Worm (Caenorhabditis elegans): Measurements from ENCODE around the gene C05B5.17.

C05B5.17 gene

ce11 chrIII:9972192-9972811 lies 26.8 kb downstream of the C05B5.17 start:
- no peak for TF ChIP-seq W03F9.2 (tag; optimal IDR thresholded peaks at IDR 0.05)
- no peak for TF ChIP-seq him-1 (tag; optimal IDR thresholded peaks at IDR 0.05)
- TF ChIP-seq dao-5 (tag; optimal IDR thresholded peaks at IDR 0.05), result no peak

DNA sequence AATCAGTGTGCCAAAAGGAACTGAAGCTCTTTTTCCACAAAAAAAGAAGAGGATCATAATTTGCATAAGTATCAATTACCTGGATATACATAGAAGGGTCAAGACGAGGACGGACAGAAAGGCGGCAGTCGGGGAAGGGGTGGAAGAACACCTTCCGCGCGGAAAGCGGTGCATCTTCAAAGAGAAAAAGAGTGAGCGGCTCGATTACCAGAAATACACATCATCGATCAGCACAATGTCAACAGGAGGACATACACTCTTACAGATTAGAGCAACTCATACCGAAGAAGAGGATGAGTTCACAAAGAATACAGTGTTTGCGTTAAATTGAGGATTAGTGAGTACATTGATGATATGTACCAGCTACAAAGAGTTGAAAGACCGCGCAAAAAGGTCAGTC lies 29.8 kb downstream of the C05B5.17 start:
- TF ChIP-seq W03F9.2 (tag; optimal IDR thresholded peaks at IDR 0.05) (no peak), him-1 (tag; optimal IDR thresholded peaks at IDR 0.05) (no peak), dao-5 (tag; optimal IDR thresholded peaks at IDR 0.05) (no peak)

DNA sequence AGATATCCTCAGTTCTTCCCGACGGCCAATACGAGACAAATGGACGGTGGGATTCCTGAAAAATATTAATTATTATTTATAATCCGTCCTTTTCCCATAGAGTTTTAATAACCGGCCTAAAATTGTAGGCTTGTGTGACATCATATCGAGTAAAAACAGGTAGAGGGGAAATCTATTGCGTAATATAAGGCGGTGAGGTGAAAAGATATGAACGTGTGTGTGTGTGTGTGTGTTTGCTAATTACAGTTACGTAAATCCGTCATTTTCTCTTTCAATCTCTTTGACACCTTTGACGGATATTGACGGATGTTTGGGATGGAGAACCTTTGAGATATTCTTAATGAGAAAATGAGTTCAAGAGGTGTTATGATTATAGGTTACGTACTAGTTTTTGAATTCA lies 33.7 kb downstream of the C05B5.17 start:
- TF ChIP-seq him-1 (tag; optimal IDR thresholded peaks at IDR 0.05) (no peak), dao-5 (tag; optimal IDR thresholded peaks at IDR 0.05) (no peak), W03F9.2 (tag; optimal IDR thresholded peaks at IDR 0.05) (no peak)

DNA sequence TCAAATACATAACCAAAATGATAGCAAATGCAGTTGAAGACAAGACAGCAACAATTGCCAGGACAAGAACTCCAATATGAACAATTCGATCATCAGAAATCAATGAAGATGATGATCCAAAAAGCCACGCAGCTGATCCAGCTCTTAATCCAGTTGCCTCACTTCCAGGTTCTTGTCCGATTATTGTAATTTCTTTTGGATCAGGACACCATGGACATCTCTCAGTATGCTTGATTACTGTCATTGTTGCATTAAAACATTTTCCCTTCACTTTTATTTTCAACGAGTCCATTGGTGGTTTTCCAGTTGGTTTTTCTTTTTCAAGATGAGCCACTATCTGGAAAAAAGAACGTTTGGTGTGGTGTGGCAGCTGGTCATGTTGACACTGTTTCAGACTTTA lies 34.7 kb downstream of the C05B5.17 start:
- TF ChIP-seq W03F9.2 (tag; optimal IDR thresholded peaks at IDR 0.05) (no peak), dao-5 (tag; optimal IDR thresholded peaks at IDR 0.05) (no peak), him-1 (tag; optimal IDR thresholded peaks at IDR 0.05) (no peak)

DNA sequence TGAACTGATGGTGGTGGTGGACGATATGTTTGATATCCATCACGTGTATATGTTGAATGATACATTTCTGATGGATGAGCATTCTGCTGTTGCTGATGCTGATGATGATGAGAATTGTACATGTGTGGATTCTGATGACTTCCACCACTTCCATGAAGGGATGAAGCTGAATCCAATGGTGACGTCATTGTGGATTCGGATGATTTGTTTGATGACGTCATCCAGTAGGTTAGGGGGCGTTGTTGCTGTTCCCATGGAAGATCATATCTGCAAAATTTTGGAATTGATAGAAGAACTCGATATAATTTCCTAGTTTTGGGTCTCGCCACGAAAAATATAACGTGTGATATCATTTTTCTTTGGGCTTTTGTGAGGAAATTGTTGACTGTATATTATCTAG lies 35.7 kb downstream of the C05B5.17 start:
- TF ChIP-seq him-1 (tag; optimal IDR thresholded peaks at IDR 0.05), result no peak
- TF ChIP-seq dao-5 (tag; optimal IDR thresholded peaks at IDR 0.05), result no peak
- no peak for TF ChIP-seq W03F9.2 (tag; optimal IDR thresholded peaks at IDR 0.05)

ce11 chrIII:9956665-9957401 lies 42.3 kb downstream of the C05B5.17 start, which contains the start of gene alx-1:
TSS of gene alx-1 (plus strand) at chrIII:9957351.
- TF ChIP-seq him-1 (tag; optimal IDR thresholded peaks at IDR 0.05), result no peak
- TF ChIP-seq W03F9.2 (tag; optimal IDR thresholded peaks at IDR 0.05), result peak; percentile 19
- no peak for TF ChIP-seq dao-5 (tag; optimal IDR thresholded peaks at IDR 0.05)

- TF ChIP-seq dao-5 (tag; optimal IDR thresholded peaks at IDR 0.05) (no peak), him-1 (tag; optimal IDR thresholded peaks at IDR 0.05) (no peak), W03F9.2 (tag; optimal IDR thresholded peaks at IDR 0.05) (peak; percentile 24)
These were observed 43.0 kb downstream of the C05B5.17 start, which contains the start of gene mog-1 for ce11 chrIII:9956123-9956522. TSS of gene mog-1 (minus strand) at chrIII:9956215.

DNA sequence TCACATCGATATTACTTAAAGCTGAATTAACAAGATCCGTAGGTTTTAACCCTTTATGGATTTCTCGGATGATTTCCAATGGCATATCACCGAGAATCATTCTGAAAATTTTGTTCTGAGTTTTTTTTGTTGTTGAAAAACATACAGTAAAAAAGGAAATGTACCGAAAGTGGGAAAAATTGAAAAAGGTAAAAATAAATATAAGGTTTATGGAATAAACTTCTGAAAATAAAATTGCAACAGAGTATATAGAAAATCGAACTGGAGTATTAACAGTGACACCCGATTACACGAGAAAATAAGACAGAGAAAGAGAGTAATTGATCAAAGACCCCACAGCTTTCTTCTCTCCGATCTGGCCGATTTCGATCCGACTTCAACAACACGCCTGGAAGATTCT lies 47.3 kb downstream of the C05B5.17 start, which contains the start of gene K03H1.11:
TSS of gene K03H1.11 (minus strand) at position 101 of the 400 bp plus-strand sequence.
- TF ChIP-seq him-1 (tag; optimal IDR thresholded peaks at IDR 0.05) (no peak), dao-5 (tag; optimal IDR thresholded peaks at IDR 0.05) (no peak), W03F9.2 (tag; optimal IDR thresholded peaks at IDR 0.05) (no peak)

- TF ChIP-seq dao-5 (tag; optimal IDR thresholded peaks at IDR 0.05) (no peak), him-1 (tag; optimal IDR thresholded peaks at IDR 0.05) (no peak), W03F9.2 (tag; optimal IDR thresholded peaks at IDR 0.05) (no peak)
These were observed 48.9 kb downstream of the C05B5.17 start, which contains the start of gene K03H1.13 for ce11 chrIII:9950244-9950643. TSS of gene K03H1.13 (minus strand) at chrIII:9950344.
